Worm (Caenorhabditis elegans): ENCODE measurements around the gene C01G12.7.

C01G12.7 gene

DNA sequence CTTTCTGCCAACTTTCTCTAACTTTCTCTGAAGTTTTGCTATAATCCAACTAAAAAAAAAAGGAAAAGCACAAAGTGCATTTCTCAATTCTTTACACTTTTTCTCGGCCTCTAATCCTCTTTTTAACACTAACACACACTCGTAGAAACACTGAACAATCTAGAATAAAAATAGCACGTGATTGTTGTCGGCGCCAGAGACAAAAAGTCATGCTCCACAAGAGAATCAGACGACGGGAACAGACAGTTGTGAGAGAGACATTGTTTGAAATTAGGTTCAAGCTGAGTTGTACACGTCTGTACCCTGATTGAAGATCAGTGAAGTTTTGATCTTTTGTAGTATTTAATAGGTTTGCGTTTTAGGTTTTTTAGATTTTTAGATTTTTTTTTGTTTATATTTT is 6.7 kb upstream of the C01G12.7 start (continued):
- no peak for TF ChIP-seq snpc-1.1 (tag; optimal IDR thresholded peaks at IDR 0.05; ENCODE audit: insufficient read depth)
- no peak for TF ChIP-seq sptf-2 (GFP tag; optimal IDR thresholded peaks at IDR 0.05)
- TF ChIP-seq ztf-25 (GFP tag; IDR thresholded peaks at IDR 0.05): no peak
- TF ChIP-seq F39B2.1 (GFP tag; IDR thresholded peaks at IDR 0.05): no peak
- no peak for TF ChIP-seq sdz-38 (tag; optimal IDR thresholded peaks at IDR 0.05)
- no peak for TF ChIP-seq B0019.2 (GFP tag; conservative IDR thresholded peaks at IDR 0.05)
- TF ChIP-seq egl-44 (GFP tag; IDR thresholded peaks at IDR 0.05): no peak
- no peak for TF ChIP-seq die-1 (tag; optimal IDR thresholded peaks at IDR 0.05)
- TF ChIP-seq lag-1 (GFP tag; IDR thresholded peaks at IDR 0.05): no peak
- TF ChIP-seq ztf-3 (GFP tag; optimal IDR thresholded peaks at IDR 0.05): no peak
- no peak for TF ChIP-seq ceh-40 (GFP tag; IDR thresholded peaks at IDR 0.05)
- no peak for TF ChIP-seq aptf-3 (GFP tag; IDR thresholded peaks at IDR 0.05)
- peak; percentile 31; the same call in 1 of the 2 replicates for TF ChIP-seq let-526 (GFP tag; IDR thresholded peaks at IDR 0.05)
- no peak for TF ChIP-seq snpc-3.4 (tag; optimal IDR thresholded peaks at IDR 0.05)
- peak; percentile 36 for TF ChIP-seq nhr-80 (tag; optimal IDR thresholded peaks at IDR 0.05)
- TF ChIP-seq chd-7 (tag; optimal IDR thresholded peaks at IDR 0.05): peak; percentile 46
- TF ChIP-seq nfya-1 (tag; optimal IDR thresholded peaks at IDR 0.05; ENCODE audit: borderline replicate concordance, insufficient read depth): no peak
- TF ChIP-seq ets-4 (GFP tag; optimal IDR thresholded peaks at IDR 0.05): no peak
- no peak for TF ChIP-seq T07F8.4 (tag; optimal IDR thresholded peaks at IDR 0.05)
- TF ChIP-seq F49E8.2 (tag; optimal IDR thresholded peaks at IDR 0.05; ENCODE audit: insufficient read depth): no peak
- no peak for TF ChIP-seq C17E4.6 (GFP tag; IDR thresholded peaks at IDR 0.05)
- no peak for TF ChIP-seq B0035.1 (tag; optimal IDR thresholded peaks at IDR 0.05)
- TF ChIP-seq nhr-179 (tag; optimal IDR thresholded peaks at IDR 0.05): no peak
- TF ChIP-seq B0336.3 (GFP tag; IDR thresholded peaks at IDR 0.05): peak; percentile 84
- TF ChIP-seq F52B5.7 (tag; optimal IDR thresholded peaks at IDR 0.05): no peak
- TF ChIP-seq ztf-28 (GFP tag; IDR thresholded peaks at IDR 0.05): no peak
- TF ChIP-seq snpc-4 (GFP tag; optimal IDR thresholded peaks at IDR 0.05): no peak
- TF ChIP-seq snpc-4 (tag; optimal IDR thresholded peaks at IDR 0.05): peak in 1 of 4 experiments; percentile 17
- TF ChIP-seq aptf-2 (GFP tag; conservative IDR thresholded peaks at IDR 0.05): no peak
- no peak for TF ChIP-seq egrh-3 (GFP tag; IDR thresholded peaks at IDR 0.05)
- TF ChIP-seq hrde-1 (tag; optimal IDR thresholded peaks at IDR 0.05; ENCODE audit: borderline replicate concordance): no peak
- no peak for TF ChIP-seq dpl-1 (GFP tag; optimal IDR thresholded peaks at IDR 0.05)
- TF ChIP-seq ztf-18 (tag; optimal IDR thresholded peaks at IDR 0.05): no peak
- no peak for TF ChIP-seq madf-3 (GFP tag; IDR thresholded peaks at IDR 0.05)
- no peak for TF ChIP-seq Y56A3A.18 (GFP tag; IDR thresholded peaks at IDR 0.05)
- TF ChIP-seq nhr-90 (tag; optimal IDR thresholded peaks at IDR 0.05): no peak
- TF ChIP-seq ceh-100 (GFP tag; IDR thresholded peaks at IDR 0.05): no peak
- no peak for TF ChIP-seq attf-6 (GFP tag; IDR thresholded peaks at IDR 0.05)
- TF ChIP-seq ceh-58 (GFP tag; IDR thresholded peaks at IDR 0.05): no peak
- no peak for TF ChIP-seq nhr-120 (GFP tag; IDR thresholded peaks at IDR 0.05)
- peak; percentile 28 for TF ChIP-seq ZK185.1 (tag; optimal IDR thresholded peaks at IDR 0.05; ENCODE audit: poor library complexity, severe bottlenecking)
- no peak for TF ChIP-seq pbrm-1 (GFP tag; IDR thresholded peaks at IDR 0.05)
- no peak for TF ChIP-seq F10E7.11 (tag; optimal IDR thresholded peaks at IDR 0.05)
- TF ChIP-seq him-1 (tag; optimal IDR thresholded peaks at IDR 0.05): no peak
- no peak for TF ChIP-seq fkh-3 (tag; optimal IDR thresholded peaks at IDR 0.05)
- no peak for TF ChIP-seq bed-2 (GFP tag; IDR thresholded peaks at IDR 0.05)
- no peak for TF ChIP-seq ztf-22 (GFP tag; optimal IDR thresholded peaks at IDR 0.05)
- TF ChIP-seq hmg-20 (GFP tag; IDR thresholded peaks at IDR 0.05): no peak
- TF ChIP-seq F37B4.10 (GFP tag; IDR thresholded peaks at IDR 0.05): no peak

Measured in whole organism, young adult.